Worm (Caenorhabditis elegans) whole organism, early embryonic: ENCODE measurements around the gene Y26G10.4.

ENCODE experiments used
- F13C5.2 ChIP-seq: sonication (generic microtip); optimal IDR thresholded peaks from 2 replicates; lab custom pipeline; 2017; ENCODE audit warnings: mild to moderate bottlenecking, missing genetic modification characterization, inconsistent platforms, missing compliant biosample characterization
- ama-1 ChIP-seq: fragments of 150-350 bp; optimal IDR thresholded peaks from 2 replicates; lab custom pipeline; 2014
- ceh-36 ChIP-seq: sonication (generic microtip); optimal IDR thresholded peaks from 2 replicates; lab custom pipeline; 2016; ENCODE audit warnings: missing genetic modification characterization, inconsistent platforms, missing compliant biosample characterization
- flt-1 ChIP-seq: fragments of 200-800 bp; sonication (Bioruptor generic); IDR thresholded peaks from 2 replicates; pipeline ENCODE4 v1.3.6; 2022; ENCODE audit warnings: missing genetic modification characterization, missing compliant biosample characterization
- hmbx-1 ChIP-seq: sonication (generic microtip); optimal IDR thresholded peaks from 2 replicates; lab custom pipeline; 2016; ENCODE audit warnings: mild to moderate bottlenecking, missing genetic modification characterization, missing compliant biosample characterization
- hmg-4 ChIP-seq: fragments of 200-800 bp; sonication (Bioruptor generic); optimal IDR thresholded peaks from 2 replicates; lab custom pipeline; 2018; ENCODE audit warnings: mild to moderate bottlenecking, missing genetic modification characterization, missing compliant biosample characterization
- pes-1 ChIP-seq: fragments of 200-800 bp; sonication (Bioruptor generic); IDR thresholded peaks from 2 replicates; pipeline ENCODE4 v1.3.6; 2022; ENCODE audit warnings: missing genetic modification reagents, missing genetic modification characterization, missing compliant biosample characterization
- sea-1 ChIP-seq: fragments of 200-800 bp; sonication (Bioruptor generic); conservative IDR thresholded peaks from 2 replicates; pipeline ENCODE4 v1.3.6; 2022; ENCODE audit warnings: missing genetic modification characterization, missing compliant biosample characterization
- tra-4 ChIP-seq: sonication (generic microtip); optimal IDR thresholded peaks from 2 replicates; lab custom pipeline; 2017; ENCODE audit warnings: missing genetic modification characterization, missing compliant biosample characterization

ce11 chrV:17658824-17659223, 40.2 kb downstream of the Y26G10.4 start:
- TF ChIP-seq F13C5.2 (no peak), ama-1 (no peak), hmbx-1 (no peak), ceh-36 (tag; lab: Kevin White, UChicago) (no peak), hmg-4 (GFP tag; lab: Kevin White, UChicago) (no peak), sea-1 (GFP tag; lab: Robert Waterston, UW) (no peak), flt-1 (GFP tag; lab: Robert Waterston, UW) (no peak), pes-1 (GFP tag; lab: Robert Waterston, UW) (no peak), tra-4 (tag; lab: Kevin White, UChicago) (no peak)
